Worm (Caenorhabditis elegans) whole organism, L1 larva: ENCODE data around the gene nhr-233.

Source experiments
- C04F5.9 ChIP-seq: sonication (generic microtip); optimal IDR thresholded peaks from 2 replicates; lab custom pipeline; 2016; ENCODE audit warnings: missing genetic modification characterization, missing compliant biosample characterization
- C16A3.4 ChIP-seq: fragments of 150-350 bp; optimal IDR thresholded peaks from 2 replicates; lab custom pipeline; 2014; ENCODE audit warnings: missing biosample characterization, missing genetic modification characterization
- C34B4.2 ChIP-seq: sonication (generic microtip); optimal IDR thresholded peaks from 2 replicates; lab custom pipeline; 2017; ENCODE audit warnings: mild to moderate bottlenecking, missing genetic modification characterization, missing compliant biosample characterization
- F16B12.6 ChIP-seq: fragments of 150-350 bp; optimal IDR thresholded peaks from 2 replicates; lab custom pipeline; 2014; ENCODE audit warnings: missing biosample characterization, missing genetic modification characterization
- aly-2 ChIP-seq: fragments of 150-350 bp; optimal IDR thresholded peaks from 2 replicates; lab custom pipeline; 2014; ENCODE audit warnings: missing biosample characterization, missing genetic modification characterization
- blmp-1 ChIP-seq: fragments of 150-350 bp; optimal IDR thresholded peaks from 2 replicates; lab custom pipeline; 2014; ENCODE audit warnings: missing biosample characterization, missing genetic modification characterization
- ceh-63 ChIP-seq: fragments of 200-800 bp; sonication (Bioruptor generic); optimal IDR thresholded peaks from 2 replicates; lab custom pipeline; 2018; ENCODE audit warnings: mild to moderate bottlenecking, missing genetic modification characterization, missing compliant biosample characterization
- ceh-8 ChIP-seq: fragments of 200-800 bp; sonication (Bioruptor generic); optimal IDR thresholded peaks from 2 replicates; lab custom pipeline; 2018; ENCODE audit warnings: mild to moderate bottlenecking, missing genetic modification characterization, moderate library complexity, missing compliant biosample characterization
- ces-1 ChIP-seq: fragments of 150-350 bp; optimal IDR thresholded peaks from 2 replicates; lab custom pipeline; 2014; ENCODE audit warnings: missing biosample characterization, missing genetic modification reagents, missing genetic modification characterization
- efl-1 ChIP-seq, 4 experiments: fragments of 150-350 bp; optimal IDR thresholded peaks in 3 of 4; peaks in 1 of 4; 1 replicate in 1 of 4; 2 replicates in 3 of 4; lab custom pipeline; 2014; ENCODE audit warnings: missing biosample characterization in 2 of 4, missing genetic modification characterization in 2 of 4, missing genetic modification reagents in 2 of 4
- elt-3 ChIP-seq, 6 experiments: fragments of 150-350 bp in 1 of 6; sonication (generic microtip); optimal IDR thresholded peaks; 2 replicates each; lab custom pipeline; 2017 to 2018; ENCODE audit warnings: missing biosample characterization in 6 of 6, missing genetic modification characterization in 6 of 6, inconsistent platforms in 1 of 6
- ets-5 ChIP-seq: fragments of 200-800 bp; sonication (Bioruptor generic); IDR thresholded peaks from 2 replicates; pipeline ENCODE4 v1.3.6; 2022; ENCODE audit warnings: missing genetic modification characterization, missing compliant biosample characterization
- fkh-10 ChIP-seq: sonication (generic microtip); optimal IDR thresholded peaks from 2 replicates; lab custom pipeline; 2017; ENCODE audit warnings: missing biosample characterization, missing genetic modification reagents, missing genetic modification characterization
- fos-1 ChIP-seq: fragments of 150-350 bp; optimal IDR thresholded peaks from 2 replicates; lab custom pipeline; 2014; ENCODE audit warnings: missing biosample characterization, missing genetic modification characterization
- hlh-17 ChIP-seq: fragments of 200-800 bp; sonication (Bioruptor generic); optimal IDR thresholded peaks from 2 replicates; lab custom pipeline; 2018; ENCODE audit warnings: missing genetic modification characterization, mild to moderate bottlenecking, missing compliant biosample characterization, moderate library complexity, borderline replicate concordance
- hlh-4 ChIP-seq: sonication (generic microtip); optimal IDR thresholded peaks from 2 replicates; lab custom pipeline; 2016; ENCODE audit warnings: mild to moderate bottlenecking, missing genetic modification characterization, missing compliant biosample characterization
- hpl-2 ChIP-seq: fragments of 150-350 bp; optimal IDR thresholded peaks from 2 replicates; lab custom pipeline; 2014; ENCODE audit warnings: missing biosample characterization, missing genetic modification reagents, missing genetic modification characterization
- irx-1 ChIP-seq: sonication (generic microtip); optimal IDR thresholded peaks from 2 replicates; lab custom pipeline; 2016; ENCODE audit warnings: missing genetic modification characterization, missing compliant biosample characterization
- isw-1 ChIP-seq: fragments of 200-800 bp; sonication (Bioruptor generic); IDR thresholded peaks from 2 replicates; pipeline ENCODE4 v1.3.6; 2022; ENCODE audit warnings: missing genetic modification characterization, missing compliant biosample characterization
- lin-13 ChIP-seq: fragments of 150-350 bp; optimal IDR thresholded peaks from 2 replicates; lab custom pipeline; 2014; ENCODE audit warnings: missing biosample characterization, missing genetic modification reagents, missing genetic modification characterization
- lin-14 ChIP-seq: fragments of 200-800 bp; sonication (Bioruptor generic); optimal IDR thresholded peaks from 2 replicates; lab custom pipeline; 2018; ENCODE audit warnings: mild to moderate bottlenecking, missing genetic modification characterization, moderate library complexity, missing compliant biosample characterization
- lin-15B ChIP-seq: fragments of 150-350 bp; sonication (generic microtip); optimal IDR thresholded peaks from 3 replicates; lab custom pipeline; 2014; ENCODE audit warnings: missing biosample characterization, missing genetic modification characterization
- lin-35 ChIP-seq, 2 experiments: fragments of 150-350 bp; optimal IDR thresholded peaks; 2 replicates each; lab custom pipeline; 2014; ENCODE audit warnings: missing biosample characterization in 2 of 2, missing genetic modification characterization in 2 of 2, missing genetic modification reagents in 2 of 2
- lin-39 ChIP-seq: fragments of 150-350 bp; optimal IDR thresholded peaks from 2 replicates; lab custom pipeline; 2014; ENCODE audit warnings: missing biosample characterization, missing genetic modification reagents, missing genetic modification characterization
- lir-3 ChIP-seq: sonication (generic microtip); optimal IDR thresholded peaks from 2 replicates; lab custom pipeline; 2016; ENCODE audit warnings: mild to moderate bottlenecking, missing genetic modification characterization, moderate library complexity, missing compliant biosample characterization; ENCODE audit not compliant: poor library complexity
- mab-9 ChIP-seq: fragments of 200-800 bp; sonication (Bioruptor generic); IDR thresholded peaks from 2 replicates; pipeline ENCODE4 v1.3.6; 2022; ENCODE audit warnings: missing genetic modification reagents, missing genetic modification characterization, missing compliant biosample characterization
- mef-2 ChIP-seq: fragments of 150-350 bp; optimal IDR thresholded peaks from 2 replicates; lab custom pipeline; 2014; ENCODE audit warnings: missing biosample characterization, missing genetic modification characterization
- nhr-11 ChIP-seq: fragments of 150-350 bp; optimal IDR thresholded peaks from 2 replicates; lab custom pipeline; 2014; ENCODE audit warnings: missing biosample characterization, missing genetic modification characterization
- nhr-19 ChIP-seq: fragments of 200-800 bp; sonication (Bioruptor generic); conservative IDR thresholded peaks from 2 replicates; pipeline ENCODE4 v1.3.6; 2022; ENCODE audit warnings: missing genetic modification characterization, missing compliant biosample characterization
- nhr-28 ChIP-seq: fragments of 150-350 bp; optimal IDR thresholded peaks from 2 replicates; lab custom pipeline; 2014; ENCODE audit warnings: missing biosample characterization, missing genetic modification characterization
- nhr-47 ChIP-seq: sonication (generic microtip); optimal IDR thresholded peaks from 2 replicates; lab custom pipeline; 2016; ENCODE audit warnings: mild to moderate bottlenecking, missing genetic modification characterization, moderate library complexity, missing compliant biosample characterization
- nhr-71 ChIP-seq: sonication (generic microtip); optimal IDR thresholded peaks from 2 replicates; lab custom pipeline; 2016; ENCODE audit warnings: mild to moderate bottlenecking, missing genetic modification characterization, moderate library complexity, missing compliant biosample characterization
- nhr-77 ChIP-seq: fragments of 150-350 bp; optimal IDR thresholded peaks from 2 replicates; lab custom pipeline; 2014; ENCODE audit warnings: missing biosample characterization, missing genetic modification characterization
- nhr-85 ChIP-seq: sonication (generic microtip); peaks from one replicate; lab custom pipeline; 2016; ENCODE audit warnings: missing genetic modification characterization, inconsistent platforms, missing compliant biosample characterization
- nhr-90 ChIP-seq: sonication (generic microtip); optimal IDR thresholded peaks from 2 replicates; lab custom pipeline; 2016; ENCODE audit warnings: mild to moderate bottlenecking, missing genetic modification characterization, missing compliant biosample characterization; ENCODE audit not compliant: poor library complexity
- pag-3 ChIP-seq: sonication (generic microtip); optimal IDR thresholded peaks from 2 replicates; lab custom pipeline; 2017; ENCODE audit warnings: missing genetic modification characterization, mild to moderate bottlenecking, missing compliant biosample characterization, antibody characterized with exemption, borderline replicate concordance; ENCODE audit not compliant: insufficient read depth
- pqm-1 ChIP-seq: sonication (generic microtip); optimal IDR thresholded peaks from 3 replicates; lab custom pipeline; 2017; ENCODE audit warnings: missing biosample characterization, missing genetic modification characterization
- rnt-1 ChIP-seq: sonication (generic microtip); optimal IDR thresholded peaks from 2 replicates; lab custom pipeline; 2016; ENCODE audit warnings: mild to moderate bottlenecking, missing genetic modification characterization, moderate library complexity, missing compliant biosample characterization
- skn-1 ChIP-seq: fragments of 150-350 bp; optimal IDR thresholded peaks from 2 replicates; lab custom pipeline; 2014; ENCODE audit warnings: missing biosample characterization, missing genetic modification characterization
- sup-37 ChIP-seq: fragments of 200-800 bp; sonication (Bioruptor generic); optimal IDR thresholded peaks from 2 replicates; lab custom pipeline; 2018; ENCODE audit warnings: mild to moderate bottlenecking, missing genetic modification characterization, missing compliant biosample characterization
- swsn-7 ChIP-seq: sonication (generic microtip); optimal IDR thresholded peaks from 2 replicates; lab custom pipeline; 2016; ENCODE audit warnings: missing genetic modification characterization, missing compliant biosample characterization
- tbx-2 ChIP-seq: sonication (generic microtip); optimal IDR thresholded peaks from 2 replicates; lab custom pipeline; 2016; ENCODE audit warnings: missing genetic modification characterization, missing compliant biosample characterization
- unc-30 ChIP-seq: sonication (generic microtip); optimal IDR thresholded peaks from 2 replicates; lab custom pipeline; 2017; ENCODE audit warnings: missing biosample characterization, missing genetic modification characterization
- unc-98 ChIP-seq: fragments of 200-800 bp; sonication (Bioruptor generic); IDR thresholded peaks from 2 replicates; pipeline ENCODE4 v1.3.6; 2022; ENCODE audit warnings: missing genetic modification characterization, missing compliant biosample characterization
- vab-15 ChIP-seq: sonication (generic microtip); optimal IDR thresholded peaks from 2 replicates; lab custom pipeline; 2017; ENCODE audit warnings: missing genotype, mild to moderate bottlenecking, missing genetic modification characterization, missing compliant biosample characterization
- xbp-1 ChIP-seq: sonication (generic microtip); optimal IDR thresholded peaks from 2 replicates; lab custom pipeline; 2016; ENCODE audit warnings: missing genetic modification characterization, missing compliant biosample characterization
- zip-4 ChIP-seq: fragments of 200-800 bp; sonication (Bioruptor generic); optimal IDR thresholded peaks from 2 replicates; lab custom pipeline; 2018; ENCODE audit warnings: mild to moderate bottlenecking, missing genetic modification characterization, moderate library complexity, missing compliant biosample characterization
- ztf-4 ChIP-seq: fragments of 150-350 bp; optimal IDR thresholded peaks from 2 replicates; lab custom pipeline; 2014; ENCODE audit warnings: missing biosample characterization, missing genetic modification characterization

Gene nhr-233

ce11 chrV:16540657-16541056 lies 29.9 kb downstream of the nhr-233 start:
- TF ChIP-seq lin-14 (GFP tag; lab: Kevin White, UChicago) (no peak), F16B12.6 (tag; lab: Kevin White, UChicago) (no peak)

- TF ChIP-seq rnt-1 (tag; lab: Kevin White, UChicago), result no peak
- TF ChIP-seq ceh-63, result no peak
- TF ChIP-seq ceh-8 (GFP tag; lab: Kevin White, UChicago), result no peak
- TF ChIP-seq nhr-85, result no peak
- TF ChIP-seq hlh-4 (tag; lab: Kevin White, UChicago), result no peak
- no peak for TF ChIP-seq unc-98 (GFP tag; lab: Robert Waterston, UW)
- TF ChIP-seq swsn-7 (tag; lab: Kevin White, UChicago), result no peak
- no peak for TF ChIP-seq hpl-2 (GFP tag; lab: Kevin White, UChicago)
- TF ChIP-seq fos-1 (tag; lab: Kevin White, UChicago), result no peak
- TF ChIP-seq C34B4.2 (tag; lab: Kevin White, UChicago), result no peak
- TF ChIP-seq nhr-71, result no peak
Measured at ce11 chrV:16539666-16540065, 30.9 kb downstream of the nhr-233 start.

- TF ChIP-seq blmp-1 (tag; lab: Kevin White, UChicago) (no peak), fkh-10 (GFP tag; lab: Kevin White, UChicago) (no peak), skn-1 (tag; lab: Kevin White, UChicago) (peak; percentile 6), lin-35 (GFP tag; optimal IDR thresholded peaks at IDR 0.05; lab: Kevin White, UChicago) (peak; percentile 73 to 89), ets-5 (no peak), ceh-63 (no peak), ztf-4 (tag; lab: Kevin White, UChicago) (no peak), tbx-2 (tag; lab: Kevin White, UChicago) (peak; percentile 65), nhr-47 (tag; lab: Kevin White, UChicago) (peak; percentile 85), ces-1 (GFP tag; lab: Kevin White, UChicago) (no peak), lir-3 (tag; lab: Kevin White, UChicago) (no peak), isw-1 (peak; percentile 42; the same call in 1 of the 2 replicates), nhr-19 (GFP tag; lab: Robert Waterston, UW) (no peak; the same call in none of the 2 replicates), unc-30 (tag; lab: Kevin White, UChicago) (no peak), C16A3.4 (tag; lab: Kevin White, UChicago) (peak; percentile 46), nhr-90 (tag; lab: Kevin White, UChicago) (peak; percentile 62), nhr-77 (tag; lab: Kevin White, UChicago) (no peak), C04F5.9 (tag; lab: Kevin White, UChicago) (no peak), fos-1 (tag; lab: Kevin White, UChicago) (no peak), aly-2 (tag; lab: Kevin White, UChicago) (no peak), nhr-28 (no peak), lin-15B (tag; lab: Kevin White, UChicago) (peak; percentile 44), lin-13 (GFP tag; lab: Kevin White, UChicago) (peak; percentile 3), vab-15 (tag; lab: Kevin White, UChicago) (no peak), zip-4 (peak; percentile 7), mab-9 (0 out of 2 replicates have a peak, but pooled peaks have one; percentile 61), sup-37 (GFP tag; lab: Kevin White, UChicago) (peak; percentile 19), elt-3 (tag; optimal IDR thresholded peaks at IDR 0.05; lab: Kevin White, UChicago) (peak in 1 of 6 experiments; percentile 4), pqm-1 (no peak), lin-14 (GFP tag; lab: Kevin White, UChicago) (no peak), mef-2 (tag; lab: Kevin White, UChicago) (no peak), irx-1 (tag; lab: Kevin White, UChicago) (peak; percentile 47), pag-3 (tag; lab: Kevin White, UChicago) (no peak), hlh-17 (GFP tag; lab: Kevin White, UChicago) (no peak), C34B4.2 (tag; lab: Kevin White, UChicago) (no peak), nhr-11 (no peak), lin-39 (tag; lab: Kevin White, UChicago) (peak; percentile 38), xbp-1 (peak; percentile 47), efl-1 (optimal IDR thresholded peaks at IDR 0.05; lab: Kevin White, UChicago) (peak; percentile 78 to 85), efl-1 (GFP tag; optimal IDR thresholded peaks at IDR 0.05 in 1 of 2; lab: Kevin White, UChicago) (peak; percentile 85 to 98)
Measured at ce11 chrV:16537908-16538446, 32.6 kb downstream of the nhr-233 start, which contains the start of gene Y32B12B.2. Gene Y32B12B.2 (plus strand): TSS chrV:16538396.
